Worm (Caenorhabditis elegans) whole organism, mixed stage, embryonic: ENCODE results near the gene fshr-1.

Source experiments
- M03D4.4 ChIP-seq: sonication (generic microtip); optimal IDR thresholded peaks from 2 replicates; lab custom pipeline; 2017; ENCODE audit warnings: mild to moderate bottlenecking, missing genetic modification characterization, missing compliant biosample characterization
- elt-3 ChIP-seq: fragments of 150-350 bp; optimal IDR thresholded peaks from 2 replicates; lab custom pipeline; 2014; ENCODE audit warnings: missing biosample characterization, missing genetic modification characterization
- lin-13 ChIP-seq: fragments of 150-350 bp; optimal IDR thresholded peaks from 2 replicates; lab custom pipeline; 2014; ENCODE audit warnings: missing biosample characterization, missing genetic modification characterization
- nhr-12 ChIP-seq: fragments of 150-350 bp; optimal IDR thresholded peaks from 2 replicates; lab custom pipeline; 2014; ENCODE audit warnings: missing biosample characterization, missing genetic modification characterization
- nhr-237 ChIP-seq: fragments of 150-350 bp; optimal IDR thresholded peaks from 2 replicates; lab custom pipeline; 2014; ENCODE audit warnings: missing biosample characterization, missing genetic modification characterization
- nhr-28 ChIP-seq: fragments of 150-350 bp; optimal IDR thresholded peaks from 2 replicates; lab custom pipeline; 2014; ENCODE audit warnings: missing biosample characterization, missing genetic modification characterization
- nhr-76 ChIP-seq: sonication (generic microtip); optimal IDR thresholded peaks from 2 replicates; lab custom pipeline; 2017; ENCODE audit warnings: missing biosample characterization, missing genetic modification characterization
- unc-39 ChIP-seq: fragments of 150-350 bp; optimal IDR thresholded peaks from 2 replicates; lab custom pipeline; 2014; ENCODE audit warnings: missing biosample characterization, missing genetic modification characterization
- unc-62 ChIP-seq: fragments of 150-350 bp; optimal IDR thresholded peaks from 2 replicates; lab custom pipeline; 2014; ENCODE audit warnings: missing biosample characterization, missing genetic modification reagents, missing genetic modification characterization

ce11 chrV:9911165-9911564, 21.5 kb downstream of the fshr-1 start:
- no peak for TF ChIP-seq nhr-76 (tag; lab: Kevin White, UChicago)
- no peak for TF ChIP-seq elt-3 (tag; lab: Kevin White, UChicago)
- no peak for TF ChIP-seq nhr-237 (tag; lab: Kevin White, UChicago)
- TF ChIP-seq nhr-28 (tag; lab: Kevin White, UChicago): no peak
- TF ChIP-seq lin-13 (tag; lab: Kevin White, UChicago): no peak
- TF ChIP-seq nhr-12: no peak
- TF ChIP-seq M03D4.4 (tag; lab: Kevin White, UChicago): no peak
- TF ChIP-seq unc-62: no peak
- TF ChIP-seq unc-39 (tag; lab: Kevin White, UChicago): no peak
